In the genomic region with DNA sequence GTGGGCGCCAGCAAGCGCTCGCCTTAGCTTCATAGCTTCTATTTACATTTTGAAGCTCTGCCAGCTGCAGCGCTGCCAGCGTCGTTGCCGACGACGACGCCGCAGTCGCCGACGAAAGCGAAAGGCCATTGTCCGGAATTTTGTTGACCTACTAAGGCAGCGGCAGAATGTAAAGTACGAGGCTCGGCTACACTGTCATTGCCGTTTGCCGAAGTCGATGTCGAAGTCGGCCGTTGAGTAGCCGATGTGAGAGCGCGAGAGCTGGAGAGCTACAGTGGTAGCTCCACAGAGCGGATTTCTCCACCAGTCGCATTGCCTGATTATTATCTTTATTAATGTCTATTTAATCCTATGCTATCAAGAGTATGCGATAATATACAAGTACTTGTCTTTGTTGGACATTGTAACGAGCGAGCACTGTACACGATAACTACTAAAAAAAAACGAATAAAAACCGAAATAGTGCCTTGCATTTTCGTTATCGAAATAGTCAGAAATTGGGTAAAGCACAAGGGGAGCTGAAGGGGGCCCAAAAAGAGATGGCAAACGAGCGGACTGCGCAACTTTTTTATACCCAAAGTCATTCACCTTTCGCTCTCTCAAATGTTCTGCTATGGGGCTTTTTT, we compare ENCODE assay signal across 1 fruit fly cellular context.
A peak's percentile ranks its signal among the peaks of the same experiment; 100 is the strongest.
TF ChIP-seq lines count a peak whose summit lies in the region.

No protein-coding gene starts in this region.

TF ChIP-seq in whole organism, embryonic, 481 proteins besides CTCF, POLR2A, EP300 and RAD21 (continued from another document and continues in another):
- TF ChIP-seq crp (GFP tag; optimal IDR thresholded peaks at IDR 0.05; lab: Kevin White, UChicago) (peak in 1 of 2 experiments; percentile 69), CG33213 (GFP tag; optimal IDR thresholded peaks at IDR 0.05; lab: Kevin White, UChicago) (peak; percentile 92), gfzf (GFP tag; optimal IDR thresholded peaks at IDR 0.05; lab: Kevin White, UChicago) (no peak), onecut (GFP tag; IDR thresholded peaks at IDR 0.05; lab: Robert Waterston, UW) (peak; percentile 92), CG4820 (GFP tag; optimal IDR thresholded peaks at IDR 0.05; lab: Kevin White, UChicago) (peak; percentile 91), CG2116 (GFP tag; optimal IDR thresholded peaks at IDR 0.05; lab: Kevin White, UChicago) (peak; percentile 14), knrl (GFP tag; IDR thresholded peaks at IDR 0.05; lab: Robert Waterston, UW; ENCODE audit: partially characterized antibody) (no peak), CG31224 (GFP tag; IDR thresholded peaks at IDR 0.05; lab: Robert Waterston, UW) (peak; percentile 74), CG8359 (GFP tag; optimal IDR thresholded peaks at IDR 0.05; lab: Kevin White, UChicago; ENCODE audit: borderline replicate concordance) (peak; percentile 81), Mes4 (GFP tag; optimal IDR thresholded peaks at IDR 0.05; lab: Kevin White, UChicago) (peak; percentile 90), CG14050 (GFP tag; IDR thresholded peaks at IDR 0.05; lab: Robert Waterston, UW) (peak; percentile 96), kay (GFP tag; optimal IDR thresholded peaks at IDR 0.05; lab: Kevin White, UChicago) (peak; percentile 73), Oaz (GFP tag; IDR thresholded peaks at IDR 0.05; lab: Robert Waterston, UW) (peak; percentile 92), CG18619 (GFP tag; optimal IDR thresholded peaks at IDR 0.05; lab: Kevin White, UChicago) (peak; percentile 91), eve (GFP tag; optimal IDR thresholded peaks at IDR 0.05; lab: Kevin White, UChicago) (peak in 1 of 2 experiments; percentile 91), so (GFP tag; IDR thresholded peaks at IDR 0.05; lab: Robert Waterston, UW) (peak; percentile 92), ssp (GFP tag; IDR thresholded peaks at IDR 0.05; lab: Robert Waterston, UW) (peak; percentile 87), CG17361 (GFP tag; IDR thresholded peaks at IDR 0.05; lab: Robert Waterston, UW) (peak; percentile 89), Ada2b (GFP tag; IDR thresholded peaks at IDR 0.05; lab: Robert Waterston, UW) (peak; percentile 97), Gsc (GFP tag; IDR thresholded peaks at IDR 0.05; lab: Robert Waterston, UW) (peak; percentile 90), Ets65A (GFP tag; lab: Kevin White, UChicago) (peak; percentile 99), bsh (GFP tag; optimal IDR thresholded peaks at IDR 0.05; lab: Kevin White, UChicago) (peak; percentile 26 to 95), CG17568 (GFP tag; optimal IDR thresholded peaks at IDR 0.05; lab: Kevin White, UChicago) (peak; percentile 88), Dip2 (GFP tag; IDR thresholded peaks at IDR 0.05; lab: Robert Waterston, UW) (peak; percentile 61; the same call in 1 of the 2 replicates), CG34224 (GFP tag; IDR thresholded peaks at IDR 0.05; lab: Robert Waterston, UW; ENCODE audit: partially characterized antibody) (no peak), vnd (GFP tag; IDR thresholded peaks at IDR 0.05; lab: Robert Waterston, UW; ENCODE audit: partially characterized antibody) (0 out of 3 replicates have a peak, but pooled peaks have one; percentile 9), jumu (GFP tag; optimal IDR thresholded peaks at IDR 0.05; lab: Kevin White, UChicago) (peak; percentile 91), CG4282 (GFP tag; optimal IDR thresholded peaks at IDR 0.05; lab: Kevin White, UChicago) (peak; percentile 30), CG10654 (GFP tag; optimal IDR thresholded peaks at IDR 0.05; lab: Kevin White, UChicago) (peak; percentile 93), crol (GFP tag; IDR thresholded peaks at IDR 0.05; lab: Robert Waterston, UW) (peak; percentile 70), CG43689 (GFP tag; IDR thresholded peaks at IDR 0.05; lab: Robert Waterston, UW) (peak; percentile 90), cas (GFP tag; IDR thresholded peaks at IDR 0.05; lab: Robert Waterston, UW) (peak; percentile 56; the same call in 1 of the 2 replicates), CG6654 (GFP tag; optimal IDR thresholded peaks at IDR 0.05; lab: Kevin White, UChicago) (peak; percentile 84), gcm (GFP tag; optimal IDR thresholded peaks at IDR 0.05; lab: Kevin White, UChicago) (peak; percentile 80), p53 (GFP tag; optimal IDR thresholded peaks at IDR 0.05; lab: Kevin White, UChicago) (peak; percentile 78), pros (GFP tag; optimal IDR thresholded peaks at IDR 0.05; lab: Kevin White, UChicago) (peak; percentile 25), salm (tag; optimal IDR thresholded peaks at IDR 0.05; lab: Kevin White, UChicago) (peak; percentile 87), Elba2 (GFP tag; optimal IDR thresholded peaks at IDR 0.05; lab: Kevin White, UChicago) (no peak), CG2199 (GFP tag; IDR thresholded peaks at IDR 0.05; lab: Robert Waterston, UW) (peak; percentile 96), CG10267 (tag; optimal IDR thresholded peaks at IDR 0.05; lab: Kevin White, UChicago) (peak; percentile 79), CG1529 (GFP tag; optimal IDR thresholded peaks at IDR 0.05; lab: Kevin White, UChicago) (peak; percentile 91), sim (GFP tag; IDR thresholded peaks at IDR 0.05; lab: Robert Waterston, UW) (peak; percentile 84), Eip74EF (GFP tag; optimal IDR thresholded peaks at IDR 0.05; lab: Kevin White, UChicago) (peak in 1 of 2 experiments; percentile 87), Rx (GFP tag; IDR thresholded peaks at IDR 0.05; lab: Robert Waterston, UW) (peak; percentile 93), az2 (GFP tag; optimal IDR thresholded peaks at IDR 0.05; lab: Kevin White, UChicago) (peak; percentile 96), CG1792 (GFP tag; optimal IDR thresholded peaks at IDR 0.05; lab: Kevin White, UChicago) (peak; percentile 90), Hr78 (GFP tag; optimal IDR thresholded peaks at IDR 0.05; lab: Kevin White, UChicago) (peak in 1 of 2 experiments; percentile 77), Hand (GFP tag; optimal IDR thresholded peaks at IDR 0.05; lab: Kevin White, UChicago) (peak; percentile 84), E2f1 (GFP tag; IDR thresholded peaks at IDR 0.05; lab: Robert Waterston, UW) (peak; percentile 95), CG9876 (GFP tag; optimal IDR thresholded peaks at IDR 0.05; lab: Kevin White, UChicago) (peak; percentile 83), dan (GFP tag; IDR thresholded peaks at IDR 0.05; lab: Robert Waterston, UW) (peak; percentile 68), hth (optimal IDR thresholded peaks at IDR 0.05; lab: Kevin White, UChicago) (no peak), dati (GFP tag; IDR thresholded peaks at IDR 0.05; lab: Robert Waterston, UW) (peak; percentile 90), sisA (GFP tag; IDR thresholded peaks at IDR 0.05; lab: Robert Waterston, UW) (peak; percentile 98), CG3065 (GFP tag; optimal IDR thresholded peaks at IDR 0.05; lab: Kevin White, UChicago) (peak; percentile 78), CG10431 (GFP tag; optimal IDR thresholded peaks at IDR 0.05; lab: Kevin White, UChicago) (peak; percentile 90), CG10565 (GFP tag; optimal IDR thresholded peaks at IDR 0.05; lab: Kevin White, UChicago) (peak; percentile 53), CG10462 (GFP tag; optimal IDR thresholded peaks at IDR 0.05; lab: Kevin White, UChicago) (peak; percentile 88), MESR4 (GFP tag; optimal IDR thresholded peaks at IDR 0.05; lab: Kevin White, UChicago) (peak; percentile 33), seq (GFP tag; IDR thresholded peaks at IDR 0.05; lab: Robert Waterston, UW) (peak; percentile 93), CG13123 (GFP tag; optimal IDR thresholded peaks at IDR 0.05; lab: Kevin White, UChicago) (peak; percentile 86), CG1603 (tag; optimal IDR thresholded peaks at IDR 0.05; lab: Kevin White, UChicago) (peak; percentile 97), Adf1 (GFP tag; IDR thresholded peaks at IDR 0.05; lab: Robert Waterston, UW) (peak; percentile 91), CG9797 (GFP tag; optimal IDR thresholded peaks at IDR 0.05; lab: Kevin White, UChicago) (peak; percentile 2), ab (GFP tag; optimal IDR thresholded peaks at IDR 0.05; lab: Kevin White, UChicago) (peak; percentile 82), Kr (GFP tag; optimal IDR thresholded peaks at IDR 0.05; lab: Kevin White, UChicago) (no peak), prd (optimal IDR thresholded peaks at IDR 0.05; lab: Kevin White, UChicago) (no peak), prd (GFP tag; IDR thresholded peaks at IDR 0.05; lab: Robert Waterston, UW) (peak; percentile 96), CG14965 (GFP tag; optimal IDR thresholded peaks at IDR 0.05; lab: Kevin White, UChicago; ENCODE audit: borderline replicate concordance) (peak; percentile 70), CG14710 (tag; optimal IDR thresholded peaks at IDR 0.05; lab: Kevin White, UChicago) (peak; percentile 74), MBD-R2 (GFP tag; IDR thresholded peaks at IDR 0.05; lab: Robert Waterston, UW) (peak; percentile 80), exex (tag; optimal IDR thresholded peaks at IDR 0.05; lab: Kevin White, UChicago) (peak; percentile 82), Myb (GFP tag; optimal IDR thresholded peaks at IDR 0.05; lab: Kevin White, UChicago) (peak; percentile 75), sr (GFP tag; IDR thresholded peaks at IDR 0.05; lab: Robert Waterston, UW) (peak; percentile 90), Dfd (GFP tag; optimal IDR thresholded peaks at IDR 0.05; lab: Kevin White, UChicago) (no peak), CG17912 (GFP tag; optimal IDR thresholded peaks at IDR 0.05; lab: Kevin White, UChicago) (peak; percentile 97), Sry-β (GFP tag; optimal IDR thresholded peaks at IDR 0.05; lab: Kevin White, UChicago) (peak; percentile 41), CG10321 (GFP tag; IDR thresholded peaks at IDR 0.05; lab: Robert Waterston, UW) (peak; percentile 74), twi (tag; optimal IDR thresholded peaks at IDR 0.05; lab: Kevin White, UChicago) (peak; percentile 70), CG9215 (GFP tag; IDR thresholded peaks at IDR 0.05; lab: Robert Waterston, UW) (peak; percentile 87), CG8478 (optimal IDR thresholded peaks at IDR 0.05; lab: Kevin White, UChicago) (no peak), HLHmδ (GFP tag; optimal IDR thresholded peaks at IDR 0.05; lab: Kevin White, UChicago) (no peak), Poxn (GFP tag; IDR thresholded peaks at IDR 0.05; lab: Robert Waterston, UW) (peak; percentile 50; the same call in 1 of the 2 replicates), HLH4C (GFP tag; IDR thresholded peaks at IDR 0.05; lab: Robert Waterston, UW; ENCODE audit: partially characterized antibody) (no peak), CG10979 (tag; optimal IDR thresholded peaks at IDR 0.05; lab: Kevin White, UChicago) (peak; percentile 89), CG14860 (GFP tag; IDR thresholded peaks at IDR 0.05; lab: Robert Waterston, UW; ENCODE audit: partially characterized antibody) (no peak), D19B (GFP tag; optimal IDR thresholded peaks at IDR 0.05; lab: Kevin White, UChicago) (peak; percentile 65), CG1602 (GFP tag; optimal IDR thresholded peaks at IDR 0.05; lab: Kevin White, UChicago) (peak; percentile 92), bowl (GFP tag; IDR thresholded peaks at IDR 0.05; lab: Robert Waterston, UW) (peak; percentile 90), Scr (GFP tag; IDR thresholded peaks at IDR 0.05; lab: Robert Waterston, UW; ENCODE audit: partially characterized antibody) (no peak), pnt (GFP tag; optimal IDR thresholded peaks at IDR 0.05; lab: Kevin White, UChicago) (peak; percentile 93), Taf1 (GFP tag; IDR thresholded peaks at IDR 0.05; lab: Robert Waterston, UW) (peak; percentile 79), tap (tag; optimal IDR thresholded peaks at IDR 0.05; lab: Kevin White, UChicago) (peak; percentile 91), nerfin-2 (GFP tag; IDR thresholded peaks at IDR 0.05; lab: Robert Waterston, UW; ENCODE audit: partially characterized antibody) (no peak), CG7987 (GFP tag; optimal IDR thresholded peaks at IDR 0.05; lab: Kevin White, UChicago) (peak; percentile 85), phol (tag; optimal IDR thresholded peaks at IDR 0.05; lab: Kevin White, UChicago) (peak; percentile 92), slp2 (GFP tag; optimal IDR thresholded peaks at IDR 0.05; lab: Kevin White, UChicago) (peak; percentile 94), CG2120 (GFP tag; optimal IDR thresholded peaks at IDR 0.05; lab: Kevin White, UChicago) (peak; percentile 93), usp (GFP tag; optimal IDR thresholded peaks at IDR 0.05; lab: Kevin White, UChicago) (no peak), grau (tag; optimal IDR thresholded peaks at IDR 0.05; lab: Kevin White, UChicago) (peak; percentile 99), cg (GFP tag; optimal IDR thresholded peaks at IDR 0.05; lab: Kevin White, UChicago) (no peak), CG12071 (GFP tag; optimal IDR thresholded peaks at IDR 0.05; lab: Kevin White, UChicago) (peak; percentile 96), gt (GFP tag; IDR thresholded peaks at IDR 0.05; lab: Robert Waterston, UW) (peak; percentile 89), esg (GFP tag; conservative IDR thresholded peaks at IDR 0.05; lab: Robert Waterston, UW) (peak; percentile 96), vfl (GFP tag; optimal IDR thresholded peaks at IDR 0.05; lab: Kevin White, UChicago) (peak; percentile 87), Deaf1 (tag; optimal IDR thresholded peaks at IDR 0.05; lab: Kevin White, UChicago) (peak; percentile 96), tin (GFP tag; optimal IDR thresholded peaks at IDR 0.05; lab: Kevin White, UChicago) (peak; percentile 96), CG31365 (tag; optimal IDR thresholded peaks at IDR 0.05; lab: Kevin White, UChicago) (peak; percentile 84), CG30020 (tag; optimal IDR thresholded peaks at IDR 0.05; lab: Kevin White, UChicago) (peak; percentile 33), inv (GFP tag; IDR thresholded peaks at IDR 0.05; lab: Robert Waterston, UW; ENCODE audit: partially characterized antibody) (no peak), CG17385 (GFP tag; optimal IDR thresholded peaks at IDR 0.05; lab: Kevin White, UChicago) (peak; percentile 92), CG7556 (GFP tag; optimal IDR thresholded peaks at IDR 0.05; lab: Kevin White, UChicago) (peak; percentile 92), psq (GFP tag; optimal IDR thresholded peaks at IDR 0.05; lab: Kevin White, UChicago) (peak; percentile 72), Usf (GFP tag; optimal IDR thresholded peaks at IDR 0.05; lab: Kevin White, UChicago) (peak; percentile 70), D (optimal IDR thresholded peaks at IDR 0.05; lab: Kevin White, UChicago) (no peak), D (GFP tag; optimal IDR thresholded peaks at IDR 0.05; lab: Kevin White, UChicago) (peak; percentile 93), CG7745 (tag; optimal IDR thresholded peaks at IDR 0.05; lab: Kevin White, UChicago) (no peak), CG3838 (GFP tag; optimal IDR thresholded peaks at IDR 0.05; lab: Kevin White, UChicago) (peak; percentile 76), Vsx1 (GFP tag; optimal IDR thresholded peaks at IDR 0.05; lab: Kevin White, UChicago) (peak; percentile 89), gcm2 (GFP tag; optimal IDR thresholded peaks at IDR 0.05; lab: Kevin White, UChicago) (peak; percentile 67), ap (GFP tag; IDR thresholded peaks at IDR 0.05; lab: Robert Waterston, UW) (peak; percentile 96), fd64A (GFP tag; optimal IDR thresholded peaks at IDR 0.05; lab: Kevin White, UChicago) (peak; percentile 91)
